Worm (Caenorhabditis elegans) whole organism, L3 larva: ENCODE results near the gene W10G11.19.

Experiments used
- R02D3.7 ChIP-seq: fragments of 150-350 bp; optimal IDR thresholded peaks from 2 replicates; lab custom pipeline; 2014; ENCODE audit warnings: missing biosample characterization, missing genetic modification characterization
- ZK546.5 ChIP-seq: sonication (generic microtip); optimal IDR thresholded peaks from 2 replicates; lab custom pipeline; 2017; ENCODE audit warnings: missing biosample characterization, missing genetic modification characterization
- aly-2 ChIP-seq: fragments of 150-350 bp; optimal IDR thresholded peaks from 2 replicates; lab custom pipeline; 2014; ENCODE audit warnings: missing biosample characterization, missing genetic modification characterization
- ceh-82 ChIP-seq: fragments of 150-350 bp; optimal IDR thresholded peaks from 2 replicates; lab custom pipeline; 2014; ENCODE audit warnings: missing biosample characterization, missing genetic modification characterization
- ceh-9 ChIP-seq: sonication (generic microtip); optimal IDR thresholded peaks from 2 replicates; lab custom pipeline; 2018; ENCODE audit warnings: missing biosample characterization, missing genetic modification characterization
- daf-12 ChIP-seq: fragments of 150-350 bp; optimal IDR thresholded peaks from 2 replicates; lab custom pipeline; 2014; ENCODE audit warnings: missing biosample characterization, missing genetic modification reagents, missing genetic modification characterization
- egl-27 ChIP-seq: sonication (generic microtip); optimal IDR thresholded peaks from 4 replicates; lab custom pipeline; 2017; ENCODE audit warnings: missing biosample characterization, missing genetic modification reagents, missing genetic modification characterization
- egl-5 ChIP-seq: fragments of 150-350 bp; optimal IDR thresholded peaks from 2 replicates; lab custom pipeline; 2017; ENCODE audit warnings: missing biosample characterization, missing genetic modification reagents, missing genetic modification characterization, inconsistent platforms
- elt-3 ChIP-seq, 3 experiments: fragments of 150-350 bp in 1 of 3; sonication (generic microtip) in 2 of 3; optimal IDR thresholded peaks; 2 replicates in 2 of 3; 4 replicates in 1 of 3; lab custom pipeline; 2014 to 2017; ENCODE audit warnings: missing biosample characterization in 3 of 3, missing genetic modification characterization in 3 of 3
- eor-1 ChIP-seq, 2 experiments: fragments of 150-350 bp; optimal IDR thresholded peaks; 2 replicates each; lab custom pipeline; 2014 to 2018; ENCODE audit warnings: missing biosample characterization in 2 of 2, missing genetic modification characterization in 2 of 2
- fkh-10 ChIP-seq: sonication (generic microtip); optimal IDR thresholded peaks from 2 replicates; lab custom pipeline; 2017; ENCODE audit warnings: missing biosample characterization, missing genetic modification reagents, missing genetic modification characterization
- fos-1 ChIP-seq: fragments of 150-350 bp; optimal IDR thresholded peaks from 2 replicates; lab custom pipeline; 2014; ENCODE audit warnings: missing biosample characterization, missing genetic modification characterization
- lin-15B ChIP-seq: fragments of 150-350 bp; optimal IDR thresholded peaks from 2 replicates; lab custom pipeline; 2014; ENCODE audit warnings: missing biosample characterization, missing genetic modification characterization
- mdl-1 ChIP-seq: fragments of 150-350 bp; optimal IDR thresholded peaks from 2 replicates; lab custom pipeline; 2014; ENCODE audit warnings: missing biosample characterization, missing genetic modification characterization
- nfya-1 ChIP-seq: sonication (generic microtip); optimal IDR thresholded peaks from 2 replicates; lab custom pipeline; 2017; ENCODE audit warnings: missing genetic modification characterization, mild to moderate bottlenecking, missing compliant biosample characterization, antibody characterized with exemption, moderate library complexity; ENCODE audit not compliant: insufficient read depth
- nhr-11 ChIP-seq: fragments of 150-350 bp; optimal IDR thresholded peaks from 2 replicates; lab custom pipeline; 2014; ENCODE audit warnings: missing biosample characterization, missing genetic modification characterization
- nhr-12 ChIP-seq: fragments of 150-350 bp; optimal IDR thresholded peaks from 2 replicates; lab custom pipeline; 2014; ENCODE audit warnings: missing biosample characterization, missing genetic modification characterization
- nhr-23 ChIP-seq: fragments of 150-350 bp; optimal IDR thresholded peaks from 2 replicates; lab custom pipeline; 2014; ENCODE audit warnings: missing biosample characterization, missing genetic modification reagents, missing genetic modification characterization
- nhr-237 ChIP-seq: fragments of 150-350 bp; optimal IDR thresholded peaks from 2 replicates; lab custom pipeline; 2014; ENCODE audit warnings: missing biosample characterization, missing genetic modification characterization
- nhr-25 ChIP-seq: sonication (generic microtip); optimal IDR thresholded peaks from 2 replicates; lab custom pipeline; 2017; ENCODE audit warnings: missing biosample characterization, missing genetic modification characterization
- nhr-28 ChIP-seq: fragments of 150-350 bp; optimal IDR thresholded peaks from 2 replicates; lab custom pipeline; 2014; ENCODE audit warnings: missing biosample characterization, missing genetic modification characterization
- nhr-43 ChIP-seq: sonication (generic microtip); optimal IDR thresholded peaks from 2 replicates; lab custom pipeline; 2016; ENCODE audit warnings: mild to moderate bottlenecking, missing genetic modification characterization, missing compliant biosample characterization; ENCODE audit not compliant: poor library complexity, severe bottlenecking
- nhr-67 ChIP-seq: fragments of 150-350 bp; optimal IDR thresholded peaks from 2 replicates; lab custom pipeline; 2014; ENCODE audit warnings: missing biosample characterization, missing genetic modification characterization
- nhr-77 ChIP-seq: fragments of 150-350 bp; optimal IDR thresholded peaks from 2 replicates; lab custom pipeline; 2014; ENCODE audit warnings: missing biosample characterization, missing genetic modification characterization
- sea-2 ChIP-seq: fragments of 150-350 bp; sonication (generic microtip); optimal IDR thresholded peaks from 4 replicates; lab custom pipeline; 2014; ENCODE audit warnings: missing biosample characterization, missing genetic modification reagents, missing genetic modification characterization
- snpc-4 ChIP-seq: fragments of 150-350 bp; optimal IDR thresholded peaks from 2 replicates; lab custom pipeline; 2014; ENCODE audit warnings: missing biosample characterization, missing genetic modification characterization
- tbx-2 ChIP-seq: sonication (generic microtip); optimal IDR thresholded peaks from 2 replicates; lab custom pipeline; 2016; ENCODE audit warnings: mild to moderate bottlenecking, missing genetic modification characterization, missing compliant biosample characterization
- unc-39 ChIP-seq: sonication (generic microtip); optimal IDR thresholded peaks from 4 replicates; lab custom pipeline; 2017; ENCODE audit warnings: missing biosample characterization, missing genetic modification characterization
- ztf-11 ChIP-seq: fragments of 150-350 bp; optimal IDR thresholded peaks from 2 replicates; lab custom pipeline; 2014; ENCODE audit warnings: missing biosample characterization, missing genetic modification characterization
- ztf-4 ChIP-seq: fragments of 150-350 bp; optimal IDR thresholded peaks from 2 replicates; lab custom pipeline; 2014; ENCODE audit warnings: missing biosample characterization, missing genetic modification characterization

The W10G11.19 gene

ce11 chrII:3578121-3578520 lies 27.7 kb downstream of the W10G11.19 start, which contains the start of gene clec-133:
clec-133 (plus strand) TSS chrII:3578421.
- no peak for TF ChIP-seq egl-5 (tag; lab: Kevin White, UChicago)
- TF ChIP-seq lin-15B = no peak
- TF ChIP-seq aly-2 = no peak
- TF ChIP-seq ZK546.5 (tag; lab: Kevin White, UChicago) = no peak
- no peak for TF ChIP-seq nhr-77 (tag; lab: Kevin White, UChicago)
- no peak for TF ChIP-seq fkh-10
- TF ChIP-seq elt-3 (tag; optimal IDR thresholded peaks at IDR 0.05; lab: Kevin White, UChicago) = no peak
- TF ChIP-seq nhr-12 (tag; lab: Kevin White, UChicago) = no peak
- TF ChIP-seq tbx-2 (tag; lab: Kevin White, UChicago) = no peak
- no peak for TF ChIP-seq nhr-43 (tag; lab: Kevin White, UChicago)

ce11 chrII:3579767-3580166 lies 29.3 kb downstream of the W10G11.19 start, which contains the start of gene clec-134:
clec-134 (plus strand) TSS chrII:3580067.
- TF ChIP-seq nhr-237 (tag; lab: Kevin White, UChicago) (no peak), nhr-25 (tag; lab: Kevin White, UChicago) (no peak), ztf-4 (no peak), nhr-11 (tag; lab: Kevin White, UChicago) (no peak), tbx-2 (tag; lab: Kevin White, UChicago) (no peak)
- TF ChIP-seq, all 47 proteins: peak for 0

DNA sequence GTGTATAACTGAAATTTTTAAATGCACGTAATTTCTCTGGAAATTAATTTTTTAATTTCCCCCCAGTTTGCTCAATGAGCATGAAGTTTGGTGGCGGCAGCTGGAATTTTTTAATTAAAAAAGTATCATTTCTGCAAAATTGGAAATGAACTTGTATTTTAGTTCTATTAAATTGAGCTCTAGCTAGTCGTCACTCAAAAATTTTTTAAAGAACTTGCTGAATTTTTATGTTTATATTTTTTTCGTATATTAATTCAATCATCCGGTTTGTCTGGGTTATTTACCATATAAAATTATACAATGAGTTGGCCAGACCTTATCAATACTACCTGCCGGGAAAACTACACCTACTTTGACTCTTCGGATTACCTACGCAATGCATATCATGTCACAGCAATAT lies 31.3 kb downstream of the W10G11.19 start, which contains the start of gene srh-59:
Gene srh-59 (plus strand): TSS at position 301 of the 400 bp plus-strand sequence.
- TF ChIP-seq egl-27 (tag; lab: Kevin White, UChicago) (no peak), lin-15B (no peak), fos-1 (tag; lab: Kevin White, UChicago) (no peak), ceh-9 (tag; lab: Kevin White, UChicago) (no peak), nhr-28 (tag; lab: Kevin White, UChicago) (no peak), eor-1 (tag; optimal IDR thresholded peaks at IDR 0.05; lab: Kevin White, UChicago) (no peak), nhr-12 (tag; lab: Kevin White, UChicago) (no peak), R02D3.7 (tag; lab: Kevin White, UChicago) (no peak), nhr-67 (no peak), sea-2 (no peak), elt-3 (tag; optimal IDR thresholded peaks at IDR 0.05; lab: Kevin White, UChicago) (no peak), ceh-82 (tag; lab: Kevin White, UChicago) (no peak), nhr-77 (tag; lab: Kevin White, UChicago) (no peak), mdl-1 (tag; lab: Kevin White, UChicago) (no peak), aly-2 (no peak), nfya-1 (tag; lab: Kevin White, UChicago) (no peak), ztf-4 (no peak), nhr-23 (tag; lab: Kevin White, UChicago) (no peak)

DNA sequence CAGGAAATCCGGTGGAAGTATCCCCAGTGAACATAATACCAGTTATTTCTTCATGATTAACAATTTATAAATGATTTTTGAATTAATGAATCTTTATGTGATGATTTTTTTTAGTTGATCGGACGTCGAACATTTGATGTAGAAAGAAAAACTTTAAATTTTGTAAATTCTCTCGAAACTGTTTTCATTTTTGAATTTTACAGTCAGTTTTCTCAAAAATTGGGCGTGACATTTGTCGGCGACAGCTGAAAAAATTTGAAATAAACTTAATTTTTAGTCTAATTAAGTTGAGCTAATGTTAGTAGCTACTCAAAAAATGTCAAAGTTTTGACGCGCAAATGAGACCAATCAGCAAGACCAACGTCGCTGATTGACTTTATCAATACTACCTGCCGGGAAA lies 33.0 kb downstream of the W10G11.19 start, which contains the start of gene srh-60:
Gene srh-60 (plus strand): TSS at position 301 of the 400 bp plus-strand sequence.
- no peak for TF ChIP-seq ztf-11 (tag; lab: Kevin White, UChicago)
- no peak for TF ChIP-seq tbx-2 (tag; lab: Kevin White, UChicago)
- TF ChIP-seq, all 47 proteins: peak for 0

DNA sequence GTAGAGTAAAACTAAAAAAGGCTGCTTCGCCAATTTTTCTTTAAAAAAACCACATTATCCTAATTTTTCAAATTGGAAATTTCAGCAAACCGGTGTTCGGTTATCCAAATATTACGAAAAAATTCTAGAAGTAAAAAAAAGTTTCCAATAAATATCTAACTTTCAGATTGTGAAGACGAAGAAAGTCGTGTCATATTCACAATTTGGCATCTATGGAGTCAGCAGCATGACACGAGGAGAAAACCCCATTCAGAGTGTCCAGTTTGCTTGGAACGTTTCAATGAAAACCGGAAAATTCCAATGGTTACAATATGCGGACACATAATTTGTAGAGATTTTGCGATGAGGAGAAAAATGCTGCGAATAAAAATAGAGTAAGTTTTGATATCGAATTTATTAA lies 44.9 kb downstream of the W10G11.19 start, which contains the start of gene Y49F6A.12:
Gene Y49F6A.12 (plus strand): TSS at position 301 of the 400 bp plus-strand sequence.
- TF ChIP-seq daf-12 (no peak), eor-1 (tag; optimal IDR thresholded peaks at IDR 0.05; lab: Kevin White, UChicago) (no peak), tbx-2 (tag; lab: Kevin White, UChicago) (no peak), nhr-67 (no peak), unc-39 (tag; lab: Kevin White, UChicago) (no peak), nhr-28 (tag; lab: Kevin White, UChicago) (no peak), nhr-25 (tag; lab: Kevin White, UChicago) (no peak), egl-27 (tag; lab: Kevin White, UChicago) (no peak), snpc-4 (tag; lab: Kevin White, UChicago) (no peak), sea-2 (no peak), nhr-43 (tag; lab: Kevin White, UChicago) (no peak)
- TF ChIP-seq, all 47 proteins: peak for 0

DNA sequence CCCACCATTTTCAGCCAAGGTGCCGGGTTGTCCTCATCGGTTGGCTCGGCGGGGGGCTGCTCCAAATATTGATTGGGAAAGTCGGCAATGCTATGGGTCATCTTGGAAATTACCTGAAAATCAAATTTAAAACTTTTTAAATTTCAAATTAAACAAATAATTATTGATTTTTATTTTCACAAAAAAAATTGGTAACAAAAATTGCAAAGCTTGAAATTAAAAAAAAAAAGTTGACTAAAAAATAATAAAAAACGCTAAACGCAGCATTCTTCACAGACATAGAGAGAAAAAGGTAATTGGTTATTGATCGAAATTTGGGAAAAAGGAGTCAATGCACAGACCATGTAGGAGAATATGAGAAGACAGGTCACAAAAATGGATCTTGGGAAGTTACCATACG lies 48.3 kb downstream of the W10G11.19 start, which contains the start of gene Y49F6A.11:
Gene Y49F6A.11 (minus strand): TSS at position 101 of the 400 bp plus-strand sequence.
- no peak for TF ChIP-seq nhr-23 (tag; lab: Kevin White, UChicago)
